Fruit fly (Drosophila melanogaster) whole organism, embryonic: ENCODE results near the gene CG33654.
A peak's percentile ranks its signal among the peaks of the same experiment; 100 is the strongest.

Source experiments
- Atf3 ChIP-seq: fragments of 200-800 bp; sonication (Bioruptor generic); optimal IDR thresholded peaks from 3 replicates; lab custom pipeline; 2016; ENCODE audit warnings: missing biosample characterization, missing genetic modification characterization
- Awh ChIP-seq: fragments of 200-800 bp; sonication (Bioruptor generic); IDR thresholded peaks from 2 replicates; pipeline ENCODE4, ENCODE4 v1.3.6; 2022; ENCODE audit warnings: missing biosample characterization, missing genetic modification characterization
- BEAF-32 ChIP-seq: fragments of 200-800 bp; sonication (Bioruptor generic); optimal IDR thresholded peaks from 3 replicates; lab custom pipeline; 2017; ENCODE audit warnings: missing biosample characterization, missing genetic modification characterization, mild to moderate bottlenecking, moderate library complexity, missing genetic modification reagents
- CG10462 ChIP-seq: fragments of 200-800 bp; sonication (Bioruptor generic); optimal IDR thresholded peaks from 2 replicates; lab custom pipeline; 2016; ENCODE audit warnings: missing biosample characterization, missing genetic modification characterization
- CG11398 ChIP-seq: fragments of 200-800 bp; sonication (Bioruptor generic); optimal IDR thresholded peaks from 2 replicates; lab custom pipeline; 2016; ENCODE audit warnings: missing biosample characterization, missing genetic modification characterization
- CG12744 ChIP-seq: fragments of 200-800 bp; sonication (Bioruptor generic); optimal IDR thresholded peaks from 2 replicates; lab custom pipeline; 2016; ENCODE audit warnings: missing biosample characterization, missing genetic modification characterization
- CG15696 ChIP-seq: fragments of 200-800 bp; sonication (Bioruptor generic); optimal IDR thresholded peaks from 2 replicates; lab custom pipeline; 2019; ENCODE audit warnings: missing biosample characterization, mild to moderate bottlenecking, missing genetic modification characterization, moderate library complexity
- CG1603 ChIP-seq: fragments of 200-800 bp; sonication (Bioruptor generic); optimal IDR thresholded peaks from 2 replicates; lab custom pipeline; 2019; ENCODE audit warnings: missing biosample characterization, mild to moderate bottlenecking, missing genetic modification characterization, moderate library complexity
- CG17186 ChIP-seq: fragments of 200-800 bp; sonication (Bioruptor generic); optimal IDR thresholded peaks from 3 replicates; lab custom pipeline; 2017; ENCODE audit warnings: missing biosample characterization, missing genetic modification reagents, missing genetic modification characterization
- CG17385 ChIP-seq: fragments of 200-800 bp; sonication (Bioruptor generic); optimal IDR thresholded peaks from 3 replicates; lab custom pipeline; 2018; ENCODE audit warnings: missing biosample characterization, mild to moderate bottlenecking, missing genetic modification characterization
- CG18764 ChIP-seq: fragments of 200-800 bp; sonication (Bioruptor generic); optimal IDR thresholded peaks from 3 replicates; lab custom pipeline; 2016; ENCODE audit warnings: missing biosample characterization, missing genetic modification characterization
- CG2202 ChIP-seq: fragments of 200-800 bp; sonication (Bioruptor generic); optimal IDR thresholded peaks from 2 replicates; lab custom pipeline; 2018; ENCODE audit warnings: missing biosample characterization, mild to moderate bottlenecking, missing genetic modification characterization
- CG32772 ChIP-seq: fragments of 200-800 bp; sonication (Bioruptor generic); IDR thresholded peaks from 2 replicates; pipeline ENCODE4 v1.3.6; 2022; ENCODE audit warnings: missing biosample characterization, missing genetic modification characterization
- CG3995 ChIP-seq: fragments of 200-800 bp; sonication (Bioruptor generic); optimal IDR thresholded peaks from 3 replicates; lab custom pipeline; 2016; ENCODE audit warnings: missing biosample characterization, missing genetic modification characterization
- CG4617 ChIP-seq: fragments of 200-800 bp; sonication (Bioruptor generic); optimal IDR thresholded peaks from 3 replicates; lab custom pipeline; 2016; ENCODE audit warnings: missing biosample characterization, missing genetic modification characterization, borderline replicate concordance
- CG8290 ChIP-seq, 3 experiments: fragments of 200-800 bp; sonication (Bioruptor generic); optimal IDR thresholded peaks; 2 replicates each; lab custom pipeline; 2016 to 2019; ENCODE audit warnings: missing biosample characterization in 3 of 3, missing genetic modification characterization in 3 of 3, mild to moderate bottlenecking in 2 of 3, moderate library complexity in 1 of 3
- CG8388 ChIP-seq: fragments of 200-800 bp; sonication (Bioruptor generic); optimal IDR thresholded peaks from 2 replicates; lab custom pipeline; 2019; ENCODE audit warnings: missing biosample characterization, mild to moderate bottlenecking, missing genetic modification characterization, moderate library complexity
- Camta ChIP-seq: fragments of 200-800 bp; sonication (Bioruptor generic); optimal IDR thresholded peaks from 2 replicates; lab custom pipeline; 2016; ENCODE audit warnings: missing biosample characterization, missing genetic modification characterization
- Dad ChIP-seq: fragments of 200-800 bp; sonication (Bioruptor generic); optimal IDR thresholded peaks from 3 replicates; lab custom pipeline; 2016; ENCODE audit warnings: missing biosample characterization, missing genetic modification characterization
- Deaf1 ChIP-seq: fragments of 200-800 bp; optimal IDR thresholded peaks from 3 replicates; lab custom pipeline; 2019; ENCODE audit warnings: missing biosample characterization, mild to moderate bottlenecking, missing genetic modification characterization, moderate library complexity
- HmgZ ChIP-seq: fragments of 200-800 bp; sonication (Bioruptor generic); optimal IDR thresholded peaks from 2 replicates; lab custom pipeline; 2018; ENCODE audit warnings: missing biosample characterization, mild to moderate bottlenecking, missing genetic modification characterization
- MBD-R2 ChIP-seq: fragments of 200-800 bp; sonication (Bioruptor generic); IDR thresholded peaks from 2 replicates; pipeline ENCODE4 v1.3.6; 2022; ENCODE audit warnings: missing biosample characterization, missing genetic modification characterization
- NC2α ChIP-seq: fragments of 200-800 bp; sonication (Bioruptor generic); optimal IDR thresholded peaks from 2 replicates; lab custom pipeline; 2016; ENCODE audit warnings: missing biosample characterization, missing genetic modification characterization
- Nf-YB ChIP-seq: fragments of 200-800 bp; sonication (Bioruptor generic); optimal IDR thresholded peaks from 3 replicates; lab custom pipeline; 2019; ENCODE audit warnings: missing biosample characterization, mild to moderate bottlenecking, missing genetic modification characterization, moderate library complexity
- Nf-YC ChIP-seq: fragments of 200-800 bp; optimal IDR thresholded peaks from 3 replicates; lab custom pipeline; 2019; ENCODE audit warnings: missing biosample characterization, mild to moderate bottlenecking, missing genetic modification characterization, moderate library complexity
- Ravus ChIP-seq: fragments of 200-800 bp; sonication (Bioruptor generic); IDR thresholded peaks from 2 replicates; pipeline ENCODE4 v1.3.6; 2022; ENCODE audit warnings: missing biosample characterization, missing genetic modification characterization
- aop ChIP-seq: fragments of 200-800 bp; sonication (Bioruptor generic); IDR thresholded peaks from 2 replicates; pipeline ENCODE4 v1.3.6; 2022; ENCODE audit warnings: missing biosample characterization, missing genetic modification characterization
- ara ChIP-seq: fragments of 200-800 bp; sonication (Bioruptor generic); IDR thresholded peaks from 2 replicates; pipeline ENCODE4 v1.3.6; 2022; ENCODE audit warnings: missing biosample characterization, missing genetic modification characterization
- cas ChIP-seq: fragments of 200-800 bp; sonication (Bioruptor generic); IDR thresholded peaks from 2 replicates; pipeline ENCODE4 v1.3.6; 2022; ENCODE audit warnings: missing biosample characterization, missing genetic modification characterization
- crc ChIP-seq: fragments of 200-800 bp; sonication (Bioruptor generic); optimal IDR thresholded peaks from 2 replicates; lab custom pipeline; 2016; ENCODE audit warnings: missing biosample characterization, missing genetic modification characterization
- crp ChIP-seq, 2 experiments: fragments of 200-800 bp; sonication (Bioruptor generic); optimal IDR thresholded peaks; 2 replicates in 1 of 2; 3 replicates in 1 of 2; lab custom pipeline; 2017; ENCODE audit warnings: missing biosample characterization in 2 of 2, missing genetic modification characterization in 2 of 2, mild to moderate bottlenecking in 1 of 2, moderate library complexity in 1 of 2
- danr ChIP-seq: fragments of 200-800 bp; sonication (Bioruptor generic); IDR thresholded peaks from 2 replicates; pipeline ENCODE4 v1.3.6; 2022; ENCODE audit warnings: missing biosample characterization, missing genetic modification characterization
- grn ChIP-seq: fragments of 200-800 bp; sonication (Bioruptor generic); optimal IDR thresholded peaks from 3 replicates; lab custom pipeline; 2017; ENCODE audit warnings: missing biosample characterization, missing genetic modification characterization
- gsb-n ChIP-seq: fragments of 200-800 bp; sonication (Bioruptor generic); optimal IDR thresholded peaks from 3 replicates; lab custom pipeline; 2018; ENCODE audit warnings: missing biosample characterization, mild to moderate bottlenecking, missing genetic modification characterization
- hkb ChIP-seq, 2 experiments: fragments of 200-800 bp in 1 of 2; fragments of >200 bp in 1 of 2; sonication (Bioruptor generic) in 1 of 2; IDR thresholded peaks in 1 of 2; optimal IDR thresholded peaks in 1 of 2; 2 replicates each; pipeline versions ENCODE4 v1.3.6 to Lab custom; 2017 to 2022; ENCODE audit warnings: missing biosample characterization in 1 of 2, missing genetic modification characterization in 1 of 2
- lilli ChIP-seq: fragments of 200-800 bp; sonication (Bioruptor generic); optimal IDR thresholded peaks from 3 replicates; lab custom pipeline; 2016; ENCODE audit warnings: missing biosample characterization, missing genetic modification characterization
- lola ChIP-seq, 3 experiments: fragments of >200 bp in 2 of 3; fragments of 200-800 bp in 1 of 3; sonication (Bioruptor generic) in 1 of 3; optimal IDR thresholded peaks; 2 replicates each; lab custom pipeline; 2017 to 2019; ENCODE audit warnings: missing biosample characterization in 3 of 3, missing genetic modification characterization in 3 of 3, mild to moderate bottlenecking in 1 of 3, moderate library complexity in 1 of 3
- mam ChIP-seq: fragments of 200-800 bp; sonication (Bioruptor generic); optimal IDR thresholded peaks from 3 replicates; lab custom pipeline; 2016; ENCODE audit warnings: missing biosample characterization, missing genetic modification characterization
- mld ChIP-seq: fragments of 200-800 bp; sonication (Bioruptor generic); IDR thresholded peaks from 3 replicates; pipeline ENCODE4 v1.3.6; 2022; ENCODE audit warnings: missing biosample characterization, missing genetic modification characterization; ENCODE audit not compliant: partially characterized antibody
- odd ChIP-seq: fragments of 200-800 bp; sonication (Bioruptor generic); optimal IDR thresholded peaks from 2 replicates; lab custom pipeline; 2017; ENCODE audit warnings: missing biosample characterization, mild to moderate bottlenecking, missing genetic modification characterization
- phol ChIP-seq: fragments of 200-800 bp; sonication (Bioruptor generic); optimal IDR thresholded peaks from 3 replicates; lab custom pipeline; 2018; ENCODE audit warnings: missing biosample characterization, mild to moderate bottlenecking, missing genetic modification characterization, moderate library complexity
- pnt ChIP-seq: fragments of 200-800 bp; sonication (Bioruptor generic); optimal IDR thresholded peaks from 3 replicates; lab custom pipeline; 2016; ENCODE audit warnings: missing biosample characterization, missing genetic modification characterization
- prd ChIP-seq, 3 experiments: fragments of >200 bp in 2 of 3; fragments of 200-800 bp in 1 of 3; sonication (Bioruptor generic) in 1 of 3; optimal IDR thresholded peaks in 2 of 3; IDR thresholded peaks in 1 of 3; 2 replicates in 2 of 3; 3 replicates in 1 of 3; pipeline versions ENCODE4 v1.3.6 to Lab custom; 2017 to 2022; ENCODE audit warnings: missing biosample characterization in 1 of 3, missing genetic modification characterization in 1 of 3
- pzg ChIP-seq: fragments of 200-800 bp; sonication (Bioruptor generic); optimal IDR thresholded peaks from 3 replicates; lab custom pipeline; 2018; ENCODE audit warnings: missing biosample characterization, mild to moderate bottlenecking, missing genetic modification characterization, moderate library complexity
- schlank ChIP-seq: fragments of 200-800 bp; sonication (Bioruptor generic); optimal IDR thresholded peaks from 2 replicates; lab custom pipeline; 2018; ENCODE audit warnings: missing biosample characterization, mild to moderate bottlenecking, missing genetic modification characterization
- scrt ChIP-seq: fragments of 200-800 bp; sonication (Bioruptor generic); optimal IDR thresholded peaks from 2 replicates; lab custom pipeline; 2018; ENCODE audit warnings: missing biosample characterization, mild to moderate bottlenecking, missing genetic modification characterization, moderate library complexity
- twi ChIP-seq: fragments of 200-800 bp; optimal IDR thresholded peaks from 2 replicates; lab custom pipeline; 2019; ENCODE audit warnings: missing biosample characterization, mild to moderate bottlenecking, missing genetic modification characterization, moderate library complexity
- zfh2 ChIP-seq: fragments of 200-800 bp; sonication (Bioruptor generic); optimal IDR thresholded peaks from 2 replicates; lab custom pipeline; 2016; ENCODE audit warnings: missing biosample characterization, missing genetic modification characterization

The CG33654 gene

dm6 chr3R:9590952-9591532 lies 8.0 kb upstream of the CG33654 start, which contains the start of the genes bocks and CG8312 (continued):
- peak; percentile 1 for TF ChIP-seq CG8388
- TF ChIP-seq crp (GFP tag; optimal IDR thresholded peaks at IDR 0.05; lab: Kevin White, UChicago), result peak in 1 of 2 experiments; percentile 66
- TF ChIP-seq aop (GFP tag; lab: Robert Waterston, UW), result no peak
- peak; percentile 94 for TF ChIP-seq scrt (GFP tag; lab: Kevin White, UChicago)
- peak; percentile 48 for TF ChIP-seq twi (tag; lab: Kevin White, UChicago)
- peak; percentile 45 for TF ChIP-seq CG4617 (GFP tag; lab: Kevin White, UChicago)
- peak; percentile 53 for TF ChIP-seq hkb (optimal IDR thresholded peaks at IDR 0.05; lab: Kevin White, UChicago)
- no peak for TF ChIP-seq hkb (GFP tag; IDR thresholded peaks at IDR 0.05; lab: Robert Waterston, UW)
- TF ChIP-seq Atf3, result peak; percentile 85
- no peak for TF ChIP-seq prd (optimal IDR thresholded peaks at IDR 0.05; lab: Kevin White, UChicago)
- TF ChIP-seq prd (GFP tag; IDR thresholded peaks at IDR 0.05; lab: Robert Waterston, UW), result no peak
- no peak for TF ChIP-seq CG2202 (tag; lab: Kevin White, UChicago)
- peak; percentile 80 for TF ChIP-seq phol (tag; lab: Kevin White, UChicago)
- TF ChIP-seq CG15696, result no peak
- peak; percentile 12 for TF ChIP-seq odd (GFP tag; lab: Kevin White, UChicago)
- peak; percentile 78 for TF ChIP-seq zfh2
- TF ChIP-seq Dad (GFP tag; lab: Kevin White, UChicago), result peak; percentile 59
- peak; percentile 5 for TF ChIP-seq grn (GFP tag; lab: Kevin White, UChicago)
- peak; percentile 21 for TF ChIP-seq CG11398 (GFP tag; lab: Kevin White, UChicago)
- TF ChIP-seq lilli (GFP tag; lab: Kevin White, UChicago), result peak; percentile 69
- TF ChIP-seq CG8290 (GFP tag; optimal IDR thresholded peaks at IDR 0.05; lab: Kevin White, UChicago), result peak; percentile 78
- peak; percentile 10 to 75 for TF ChIP-seq CG8290 (tag; optimal IDR thresholded peaks at IDR 0.05; lab: Kevin White, UChicago)
- TF ChIP-seq crc, result peak; percentile 14
- no peak for TF ChIP-seq CG32772
- no peak for TF ChIP-seq schlank (tag; lab: Kevin White, UChicago)
- TF ChIP-seq CG12744 (GFP tag; lab: Kevin White, UChicago), result no peak
- peak; percentile 57 for TF ChIP-seq Camta (GFP tag; lab: Kevin White, UChicago)
- TF ChIP-seq BEAF-32, result peak; percentile 96
- no peak for TF ChIP-seq Awh (GFP tag; lab: Robert Waterston, UW)
- no peak for TF ChIP-seq ara
- peak; percentile 88 for TF ChIP-seq CG3995 (GFP tag; lab: Kevin White, UChicago)
- TF ChIP-seq lola (GFP tag; optimal IDR thresholded peaks at IDR 0.05; lab: Kevin White, UChicago), result peak in 1 of 3 experiments; percentile 30
- no peak for TF ChIP-seq CG10462 (GFP tag; lab: Kevin White, UChicago)
- TF ChIP-seq CG18764 (GFP tag; lab: Kevin White, UChicago), result peak; percentile 42
- TF ChIP-seq mld, result no peak
- TF ChIP-seq NC2α, result no peak
- peak; percentile 66 for TF ChIP-seq gsb-n (tag; lab: Kevin White, UChicago)
- peak; percentile 99 for TF ChIP-seq pzg (GFP tag; lab: Kevin White, UChicago)
- TF ChIP-seq HmgZ (tag; lab: Kevin White, UChicago), result peak; percentile 33
- no peak for TF ChIP-seq Ravus (GFP tag; lab: Robert Waterston, UW)
- no peak for TF ChIP-seq MBD-R2 (GFP tag; lab: Robert Waterston, UW)
- peak; percentile 24 for TF ChIP-seq pnt (GFP tag; lab: Kevin White, UChicago)
- TF ChIP-seq Deaf1 (tag; lab: Kevin White, UChicago), result peak; percentile 21
- peak; percentile 61 for TF ChIP-seq Nf-YC (tag; lab: Kevin White, UChicago)
- TF ChIP-seq mam (GFP tag; lab: Kevin White, UChicago), result peak; percentile 65
- TF ChIP-seq cas (GFP tag; lab: Robert Waterston, UW), result no peak
- TF ChIP-seq Nf-YB (GFP tag; lab: Kevin White, UChicago), result peak; percentile 57
- TF ChIP-seq CG17186 (GFP tag; lab: Kevin White, UChicago), result peak; percentile 77
- peak; percentile 84 for TF ChIP-seq CG1603
- peak; percentile 29 for TF ChIP-seq CG17385 (GFP tag; lab: Kevin White, UChicago)
- no peak for TF ChIP-seq danr
